Worm (Caenorhabditis elegans) whole organism, dauer: Measurements from ENCODE around the gene srv-28.

Source experiments
- unc-62 ChIP-seq: sonication (generic microtip); optimal IDR thresholded peaks from 2 replicates; lab custom pipeline; 2017; ENCODE audit warnings: missing biosample characterization, missing genetic modification reagents, missing genetic modification characterization

srv-28 gene

ce11 chrIV:6213403-6213802 is 49.7 kb downstream of the srv-28 start, which contains the start of gene C49A9.5:
Gene C49A9.5 (plus strand): TSS chrIV:6213673.
- no peak for TF ChIP-seq unc-62 (GFP tag; lab: Kevin White, UChicago)
